Worm (Caenorhabditis elegans): ENCODE results near the gene ubc-7.

Gene ubc-7

DNA sequence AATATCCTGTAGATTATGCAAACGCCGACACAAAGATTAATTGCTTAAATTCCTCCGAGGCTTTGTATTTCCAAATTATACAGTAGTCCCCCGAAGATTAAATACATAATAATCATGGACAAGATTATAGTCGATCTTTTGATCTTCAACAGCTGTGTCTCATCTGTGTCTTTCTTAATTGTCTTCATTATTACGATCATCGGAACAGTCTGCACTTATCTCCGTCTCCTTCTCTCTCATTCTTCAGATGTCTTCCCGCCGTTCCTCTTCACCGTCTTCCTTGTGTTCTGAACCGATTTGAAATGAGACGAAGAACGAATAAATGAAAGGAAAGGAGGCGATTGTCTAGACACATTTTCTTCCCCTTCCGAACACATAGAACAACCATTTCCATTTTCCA is 30.2 kb upstream of the ubc-7 start:
- TF ChIP-seq sma-9 (GFP tag; optimal IDR thresholded peaks at IDR 0.05) (peak; percentile 71), sma-9 (tag; optimal IDR thresholded peaks at IDR 0.05) (no peak), nhr-25 (tag; optimal IDR thresholded peaks at IDR 0.05) (no peak), sem-4 (tag; optimal IDR thresholded peaks at IDR 0.05) (peak; percentile 63)

DNA sequence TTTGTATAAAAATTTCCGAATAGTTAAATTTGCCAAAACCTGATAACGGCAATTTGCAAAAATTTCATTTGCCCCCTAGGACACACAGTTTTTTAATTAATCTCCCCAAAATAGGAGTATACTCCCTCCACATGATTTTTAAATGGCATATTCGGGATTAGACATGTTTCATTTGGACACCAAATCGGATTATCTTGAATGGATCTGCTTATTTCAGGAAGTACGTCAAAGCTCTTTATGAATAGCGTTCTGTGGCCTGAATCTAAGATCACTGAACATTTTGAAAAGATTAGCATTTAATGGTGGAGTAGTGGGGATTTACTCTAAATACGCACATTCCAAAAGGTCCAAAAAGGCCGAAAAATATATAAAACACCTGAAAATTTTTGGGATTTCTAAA is 27.6 kb upstream of the ubc-7 start:
- no peak for TF ChIP-seq mbf-1 (tag; optimal IDR thresholded peaks at IDR 0.05)
- TF ChIP-seq ama-1 (optimal IDR thresholded peaks at IDR 0.05): no peak
- TF ChIP-seq sma-9 (GFP tag; optimal IDR thresholded peaks at IDR 0.05): peak; percentile 35
- no peak for TF ChIP-seq sma-9 (tag; optimal IDR thresholded peaks at IDR 0.05)

ce11 chrIII:9655802-9656201 is 24.8 kb upstream of the ubc-7 start, which contains the start of gene C15H7.4:
Gene C15H7.4, minus strand, starts transcription at chrIII:9655902.
- TF ChIP-seq nhr-237 (tag; optimal IDR thresholded peaks at IDR 0.05) (no peak), C34F6.9 (tag; optimal IDR thresholded peaks at IDR 0.05) (no peak), sma-9 (GFP tag; optimal IDR thresholded peaks at IDR 0.05) (no peak), sma-9 (tag; optimal IDR thresholded peaks at IDR 0.05) (no peak), snpc-4 (tag; optimal IDR thresholded peaks at IDR 0.05) (no peak), nhr-77 (tag; optimal IDR thresholded peaks at IDR 0.05) (no peak), ama-1 (optimal IDR thresholded peaks at IDR 0.05) (no peak), ztf-1 (GFP tag; conservative IDR thresholded peaks at IDR 0.05) (no peak), ZK546.5 (tag; optimal IDR thresholded peaks at IDR 0.05) (no peak), mbf-1 (tag; optimal IDR thresholded peaks at IDR 0.05) (no peak), aly-2 (tag; optimal IDR thresholded peaks at IDR 0.05) (no peak), mdl-1 (tag; optimal IDR thresholded peaks at IDR 0.05) (no peak), crh-2 (tag; optimal IDR thresholded peaks at IDR 0.05) (no peak)

DNA sequence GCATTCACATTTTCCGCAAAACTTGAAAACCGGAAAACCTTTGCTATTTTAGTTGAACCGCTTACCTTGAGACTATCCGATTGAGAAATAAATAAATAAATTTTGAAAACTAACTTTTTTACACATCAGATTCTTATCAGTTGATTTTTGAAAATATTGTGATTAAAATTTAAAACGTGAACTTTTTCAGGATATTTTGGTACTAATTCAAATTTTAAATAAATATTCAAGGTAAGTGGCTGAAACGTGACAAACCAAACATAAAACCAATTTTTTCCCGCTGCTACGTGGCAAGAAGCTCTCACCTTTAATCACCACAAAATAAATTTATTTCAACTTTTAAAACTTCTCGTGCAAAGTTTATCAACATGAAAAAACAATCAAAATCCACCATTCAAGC is 20.9 kb upstream of the ubc-7 start, which contains the start of gene C15H7.3:
TSS of gene C15H7.3 (minus strand) at position 101 of the 400 bp plus-strand sequence.
- no peak for TF ChIP-seq lin-13 (GFP tag; optimal IDR thresholded peaks at IDR 0.05)
- no peak for TF ChIP-seq unc-62 (GFP tag; optimal IDR thresholded peaks at IDR 0.05)
- TF ChIP-seq mab-5 (tag; optimal IDR thresholded peaks at IDR 0.05): no peak
- no peak for TF ChIP-seq elt-1 (tag; optimal IDR thresholded peaks at IDR 0.05)
- no peak for TF ChIP-seq nhr-6 (tag; optimal IDR thresholded peaks at IDR 0.05)
- TF ChIP-seq lin-39 (tag; optimal IDR thresholded peaks at IDR 0.05): no peak
- no peak for TF ChIP-seq Y55F3AM.14 (GFP tag; optimal IDR thresholded peaks at IDR 0.05)

DNA sequence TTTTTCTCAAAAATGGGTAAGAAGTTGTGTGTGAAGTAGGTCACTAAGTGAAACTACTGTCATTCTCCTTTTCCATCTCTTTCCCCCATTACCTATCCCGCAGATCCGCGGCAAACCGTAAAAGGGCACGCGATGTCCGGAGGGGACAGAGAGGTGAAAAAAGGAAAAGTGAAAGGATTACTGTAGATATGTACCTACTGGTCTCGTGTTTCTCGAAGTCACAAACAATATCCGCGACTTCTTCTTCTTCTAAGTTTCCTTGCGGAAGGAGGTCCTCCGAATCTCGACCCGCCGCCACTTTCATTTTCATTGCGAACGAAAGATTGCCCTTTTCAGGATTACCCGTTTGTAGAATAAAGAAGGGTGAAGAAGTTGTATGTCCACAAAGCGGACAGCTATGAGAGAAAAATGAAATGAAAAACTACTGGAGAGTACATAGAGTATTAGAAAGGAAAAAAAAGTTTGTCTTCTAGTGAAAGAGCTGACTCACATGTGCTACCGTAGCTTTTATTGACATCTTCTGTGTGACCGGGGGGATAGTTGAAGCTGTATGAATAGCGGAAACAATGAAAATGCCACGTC is 15.6 kb upstream of the ubc-7 start:
- no peak for TF ChIP-seq ZK546.5 (tag; optimal IDR thresholded peaks at IDR 0.05)
- peak; percentile 83 for TF ChIP-seq blmp-1 (tag; optimal IDR thresholded peaks at IDR 0.05; ENCODE audit: insufficient read depth)
- no peak for TF ChIP-seq peb-1 (tag; optimal IDR thresholded peaks at IDR 0.05)
- no peak for TF ChIP-seq ztf-1 (GFP tag; conservative IDR thresholded peaks at IDR 0.05)
- no peak for TF ChIP-seq nhr-6 (tag; optimal IDR thresholded peaks at IDR 0.05)
- no peak for TF ChIP-seq snpc-4 (tag; optimal IDR thresholded peaks at IDR 0.05)
- TF ChIP-seq egl-27 (tag; optimal IDR thresholded peaks at IDR 0.05): peak; percentile 79
- TF ChIP-seq ama-1 (optimal IDR thresholded peaks at IDR 0.05): no peak
- TF ChIP-seq nhr-129 (tag; optimal IDR thresholded peaks at IDR 0.05): no peak
- no peak for TF ChIP-seq skn-1 (tag; optimal IDR thresholded peaks at IDR 0.05)
- no peak for TF ChIP-seq dmd-4 (tag; optimal IDR thresholded peaks at IDR 0.05)
- TF ChIP-seq sma-3 (GFP tag; optimal IDR thresholded peaks at IDR 0.05): no peak
- TF ChIP-seq unc-39 (tag; optimal IDR thresholded peaks at IDR 0.05): no peak
- TF ChIP-seq mbf-1 (tag; optimal IDR thresholded peaks at IDR 0.05): no peak
- TF ChIP-seq nhr-77 (tag; optimal IDR thresholded peaks at IDR 0.05): no peak
- TF ChIP-seq lin-11 (tag; optimal IDR thresholded peaks at IDR 0.05): no peak
- no peak for TF ChIP-seq nhr-11 (tag; optimal IDR thresholded peaks at IDR 0.05)
- no peak for TF ChIP-seq lin-39 (tag; optimal IDR thresholded peaks at IDR 0.05)
- TF ChIP-seq nhr-12 (tag; optimal IDR thresholded peaks at IDR 0.05): no peak
- no peak for TF ChIP-seq F13H6.1 (tag; optimal IDR thresholded peaks at IDR 0.05)
- TF ChIP-seq gmeb-1 (tag; optimal IDR thresholded peaks at IDR 0.05): no peak
- TF ChIP-seq lin-13 (GFP tag; optimal IDR thresholded peaks at IDR 0.05): no peak
- TF ChIP-seq zag-1 (tag; optimal IDR thresholded peaks at IDR 0.05): no peak
- TF ChIP-seq Y55F3AM.14 (GFP tag; optimal IDR thresholded peaks at IDR 0.05): no peak
- TF ChIP-seq elt-1 (tag; optimal IDR thresholded peaks at IDR 0.05): peak; percentile 42
- TF ChIP-seq nhr-21 (tag; optimal IDR thresholded peaks at IDR 0.05): peak; percentile 82
- TF ChIP-seq sem-4 (tag; optimal IDR thresholded peaks at IDR 0.05): peak; percentile 21
- TF ChIP-seq ceh-16 (tag; optimal IDR thresholded peaks at IDR 0.05): no peak
- TF ChIP-seq sma-9 (GFP tag; optimal IDR thresholded peaks at IDR 0.05): peak; percentile 50
- no peak for TF ChIP-seq sma-9 (tag; optimal IDR thresholded peaks at IDR 0.05)
- no peak for TF ChIP-seq nhr-25 (tag; optimal IDR thresholded peaks at IDR 0.05)
- no peak for TF ChIP-seq ztf-11 (tag; optimal IDR thresholded peaks at IDR 0.05)
- no peak for TF ChIP-seq mab-5 (tag; optimal IDR thresholded peaks at IDR 0.05)
- no peak for TF ChIP-seq R02D3.7 (tag; optimal IDR thresholded peaks at IDR 0.05)
- TF ChIP-seq mdl-1 (tag; optimal IDR thresholded peaks at IDR 0.05): no peak
- no peak for TF ChIP-seq alr-1 (tag; optimal IDR thresholded peaks at IDR 0.05)
- peak; percentile 41 for TF ChIP-seq fos-1 (tag; optimal IDR thresholded peaks at IDR 0.05)
- TF ChIP-seq ceh-82 (tag; optimal IDR thresholded peaks at IDR 0.05): no peak
- no peak for TF ChIP-seq ztf-4 (tag; optimal IDR thresholded peaks at IDR 0.05)

Data from whole organism, L2 larva.